Worm (Caenorhabditis elegans) whole organism, L3 larva: ENCODE measurements around the gene nhr-106.

Experiments used
- aly-2 ChIP-seq: fragments of 150-350 bp; optimal IDR thresholded peaks from 2 replicates; lab custom pipeline; 2014; ENCODE audit warnings: missing biosample characterization, missing genetic modification characterization
- ceh-16 ChIP-seq: sonication (generic microtip); optimal IDR thresholded peaks from 2 replicates; lab custom pipeline; 2017; ENCODE audit warnings: missing biosample characterization, missing genetic modification characterization
- ceh-28 ChIP-seq: fragments of 150-350 bp; optimal IDR thresholded peaks from 2 replicates; lab custom pipeline; 2014; ENCODE audit warnings: missing biosample characterization, missing genetic modification reagents, missing genetic modification characterization
- ceh-82 ChIP-seq: fragments of 150-350 bp; optimal IDR thresholded peaks from 2 replicates; lab custom pipeline; 2014; ENCODE audit warnings: missing biosample characterization, missing genetic modification characterization
- ceh-9 ChIP-seq: sonication (generic microtip); optimal IDR thresholded peaks from 2 replicates; lab custom pipeline; 2018; ENCODE audit warnings: missing biosample characterization, missing genetic modification characterization
- daf-12 ChIP-seq: fragments of 150-350 bp; optimal IDR thresholded peaks from 2 replicates; lab custom pipeline; 2014; ENCODE audit warnings: missing biosample characterization, missing genetic modification reagents, missing genetic modification characterization
- elt-2 ChIP-seq: sonication (generic microtip); optimal IDR thresholded peaks from 2 replicates; lab custom pipeline; 2016; ENCODE audit warnings: missing genetic modification reagents, mild to moderate bottlenecking, missing genetic modification characterization, missing compliant biosample characterization
- elt-3 ChIP-seq, 3 experiments: fragments of 150-350 bp in 1 of 3; sonication (generic microtip) in 2 of 3; optimal IDR thresholded peaks; 2 replicates in 2 of 3; 4 replicates in 1 of 3; lab custom pipeline; 2014 to 2017; ENCODE audit warnings: missing biosample characterization in 3 of 3, missing genetic modification characterization in 3 of 3
- eor-1 ChIP-seq, 2 experiments: fragments of 150-350 bp; optimal IDR thresholded peaks; 2 replicates each; lab custom pipeline; 2014 to 2018; ENCODE audit warnings: missing biosample characterization in 2 of 2, missing genetic modification characterization in 2 of 2
- fkh-10 ChIP-seq: sonication (generic microtip); optimal IDR thresholded peaks from 2 replicates; lab custom pipeline; 2017; ENCODE audit warnings: missing biosample characterization, missing genetic modification reagents, missing genetic modification characterization
- fkh-2 ChIP-seq: fragments of 150-350 bp; optimal IDR thresholded peaks from 2 replicates; lab custom pipeline; 2014; ENCODE audit warnings: missing biosample characterization, missing genetic modification reagents, missing genetic modification characterization
- hmg-11 ChIP-seq: sonication (generic microtip); optimal IDR thresholded peaks from 2 replicates; lab custom pipeline; 2016; ENCODE audit warnings: missing genetic modification characterization, missing compliant biosample characterization
- jun-1 ChIP-seq: fragments of 150-350 bp; optimal IDR thresholded peaks from 2 replicates; lab custom pipeline; 2014; ENCODE audit warnings: missing biosample characterization, missing genetic modification reagents, missing genetic modification characterization
- lin-15B ChIP-seq: fragments of 150-350 bp; optimal IDR thresholded peaks from 2 replicates; lab custom pipeline; 2014; ENCODE audit warnings: missing biosample characterization, missing genetic modification characterization
- lin-39 ChIP-seq: fragments of 150-350 bp; optimal IDR thresholded peaks from 2 replicates; lab custom pipeline; 2018; ENCODE audit warnings: missing biosample characterization, missing genetic modification reagents, missing genetic modification characterization
- lsy-12 ChIP-seq: sonication (generic microtip); optimal IDR thresholded peaks from 2 replicates; lab custom pipeline; 2016; ENCODE audit warnings: mild to moderate bottlenecking, missing genetic modification characterization, missing compliant biosample characterization
- mml-1 ChIP-seq: fragments of 150-350 bp; sonication (generic microtip); optimal IDR thresholded peaks from 3 replicates; lab custom pipeline; 2014; ENCODE audit warnings: missing biosample characterization, missing genetic modification characterization
- nhr-11 ChIP-seq: fragments of 150-350 bp; optimal IDR thresholded peaks from 2 replicates; lab custom pipeline; 2014; ENCODE audit warnings: missing biosample characterization, missing genetic modification characterization
- nhr-12 ChIP-seq: fragments of 150-350 bp; optimal IDR thresholded peaks from 2 replicates; lab custom pipeline; 2014; ENCODE audit warnings: missing biosample characterization, missing genetic modification characterization
- nhr-23 ChIP-seq: fragments of 150-350 bp; optimal IDR thresholded peaks from 2 replicates; lab custom pipeline; 2014; ENCODE audit warnings: missing biosample characterization, missing genetic modification reagents, missing genetic modification characterization
- nhr-237 ChIP-seq: fragments of 150-350 bp; optimal IDR thresholded peaks from 2 replicates; lab custom pipeline; 2014; ENCODE audit warnings: missing biosample characterization, missing genetic modification characterization
- nhr-25 ChIP-seq: sonication (generic microtip); optimal IDR thresholded peaks from 2 replicates; lab custom pipeline; 2017; ENCODE audit warnings: missing biosample characterization, missing genetic modification characterization
- nhr-28 ChIP-seq: fragments of 150-350 bp; optimal IDR thresholded peaks from 2 replicates; lab custom pipeline; 2014; ENCODE audit warnings: missing biosample characterization, missing genetic modification characterization
- nhr-43 ChIP-seq: sonication (generic microtip); optimal IDR thresholded peaks from 2 replicates; lab custom pipeline; 2016; ENCODE audit warnings: mild to moderate bottlenecking, missing genetic modification characterization, missing compliant biosample characterization; ENCODE audit not compliant: poor library complexity, severe bottlenecking
- nhr-67 ChIP-seq: fragments of 150-350 bp; optimal IDR thresholded peaks from 2 replicates; lab custom pipeline; 2014; ENCODE audit warnings: missing biosample characterization, missing genetic modification characterization
- nhr-76 ChIP-seq: fragments of 150-350 bp; sonication (generic microtip); optimal IDR thresholded peaks from 5 replicates; lab custom pipeline; 2014; ENCODE audit warnings: missing biosample characterization, missing genetic modification characterization
- pha-4 ChIP-seq: fragments of 150-350 bp; optimal IDR thresholded peaks from 2 replicates; lab custom pipeline; 2014; ENCODE audit warnings: missing biosample characterization, missing genetic modification reagents, missing genetic modification characterization
- pqm-1 ChIP-seq: fragments of 150-350 bp; optimal IDR thresholded peaks from 2 replicates; lab custom pipeline; 2017; ENCODE audit warnings: missing biosample characterization, missing genetic modification characterization, inconsistent platforms
- sea-2 ChIP-seq: fragments of 150-350 bp; sonication (generic microtip); optimal IDR thresholded peaks from 4 replicates; lab custom pipeline; 2014; ENCODE audit warnings: missing biosample characterization, missing genetic modification reagents, missing genetic modification characterization
- skn-1 ChIP-seq: fragments of 150-350 bp; optimal IDR thresholded peaks from 2 replicates; lab custom pipeline; 2014; ENCODE audit warnings: missing biosample characterization, missing genetic modification characterization
- snpc-4 ChIP-seq: fragments of 150-350 bp; optimal IDR thresholded peaks from 2 replicates; lab custom pipeline; 2014; ENCODE audit warnings: missing biosample characterization, missing genetic modification characterization
- unc-39 ChIP-seq: sonication (generic microtip); optimal IDR thresholded peaks from 4 replicates; lab custom pipeline; 2017; ENCODE audit warnings: missing biosample characterization, missing genetic modification characterization
- unc-62 ChIP-seq: fragments of 150-350 bp; sonication (generic microtip); optimal IDR thresholded peaks from 4 replicates; lab custom pipeline; 2014; ENCODE audit warnings: missing biosample characterization, missing genetic modification reagents, missing genetic modification characterization
- zag-1 ChIP-seq: fragments of 150-350 bp; optimal IDR thresholded peaks from 2 replicates; lab custom pipeline; 2014; ENCODE audit warnings: missing biosample characterization, missing genetic modification characterization
- ztf-11 ChIP-seq: fragments of 150-350 bp; optimal IDR thresholded peaks from 2 replicates; lab custom pipeline; 2014; ENCODE audit warnings: missing biosample characterization, missing genetic modification characterization
- ztf-4 ChIP-seq: fragments of 150-350 bp; optimal IDR thresholded peaks from 2 replicates; lab custom pipeline; 2014; ENCODE audit warnings: missing biosample characterization, missing genetic modification characterization

The nhr-106 gene

ce11 chrV:505191-505590 is 15.8 kb downstream of the nhr-106 start, which contains the start of gene srlf-19:
Gene srlf-19, plus strand, starts transcription at chrV:505491.
- TF ChIP-seq elt-2 (tag; lab: Kevin White, UChicago) (no peak), nhr-28 (tag; lab: Kevin White, UChicago) (no peak), nhr-67 (no peak), nhr-237 (tag; lab: Kevin White, UChicago) (no peak), unc-39 (tag; lab: Kevin White, UChicago) (no peak), elt-3 (tag; optimal IDR thresholded peaks at IDR 0.05; lab: Kevin White, UChicago) (no peak), unc-62 (no peak), hmg-11 (tag; lab: Kevin White, UChicago) (no peak), skn-1 (tag; lab: Kevin White, UChicago) (no peak), lin-15B (tag; lab: Kevin White, UChicago) (no peak), aly-2 (no peak), eor-1 (tag; optimal IDR thresholded peaks at IDR 0.05; lab: Kevin White, UChicago) (no peak), zag-1 (tag; lab: Kevin White, UChicago) (no peak)

ce11 chrV:512420-512819 is 23.0 kb downstream of the nhr-106 start, which contains the start of gene srh-37:
Gene srh-37, minus strand, starts transcription at chrV:512520.
- TF ChIP-seq pha-4 (tag; lab: Kevin White, UChicago) = no peak
- TF ChIP-seq ceh-82 (tag; lab: Kevin White, UChicago) = no peak
- no peak for TF ChIP-seq nhr-237 (tag; lab: Kevin White, UChicago)
- TF ChIP-seq nhr-25 (tag; lab: Kevin White, UChicago) = no peak
- no peak for TF ChIP-seq ceh-9 (tag; lab: Kevin White, UChicago)
- TF ChIP-seq unc-62 = no peak
- no peak for TF ChIP-seq ztf-4 (tag; lab: Kevin White, UChicago)
- no peak for TF ChIP-seq mml-1 (tag; lab: Kevin White, UChicago)
- no peak for TF ChIP-seq daf-12 (tag; lab: Kevin White, UChicago)
- TF ChIP-seq nhr-11 = no peak
- TF ChIP-seq ztf-11 (tag; lab: Kevin White, UChicago) = no peak
- no peak for TF ChIP-seq fkh-2 (tag; lab: Kevin White, UChicago)
- TF ChIP-seq snpc-4 (tag; lab: Kevin White, UChicago) = no peak
- no peak for TF ChIP-seq nhr-76 (tag; lab: Kevin White, UChicago)
- TF ChIP-seq ceh-16 (tag; lab: Kevin White, UChicago) = no peak

- TF ChIP-seq nhr-23 (tag; lab: Kevin White, UChicago) (no peak), elt-2 (tag; lab: Kevin White, UChicago) (peak; percentile 13)
Measured at ce11 chrV:519445-519844, 30.0 kb downstream of the nhr-106 start, which contains the start of gene nhr-210. Gene nhr-210, minus strand, starts transcription at chrV:519545.

- no peak for TF ChIP-seq jun-1 (tag; lab: Kevin White, UChicago)
- TF ChIP-seq nhr-43 (tag; lab: Kevin White, UChicago) = no peak
- TF ChIP-seq fkh-2 (tag; lab: Kevin White, UChicago) = no peak
- TF ChIP-seq ceh-28 (tag; lab: Kevin White, UChicago) = no peak
- no peak for TF ChIP-seq eor-1 (tag; optimal IDR thresholded peaks at IDR 0.05; lab: Kevin White, UChicago)
Measured at ce11 chrV:521517-521916, 32.1 kb downstream of the nhr-106 start, which contains the start of gene srw-107. Gene srw-107, minus strand, starts transcription at chrV:521617.

ce11 chrV:524058-524457 is 34.6 kb downstream of the nhr-106 start, which contains the start of gene lipl-3:
Gene lipl-3, minus strand, starts transcription at chrV:524218.
- TF ChIP-seq ztf-11 (tag; lab: Kevin White, UChicago) (no peak), pqm-1 (tag; lab: Kevin White, UChicago) (peak; percentile 53), nhr-25 (tag; lab: Kevin White, UChicago) (no peak), elt-2 (tag; lab: Kevin White, UChicago) (peak; percentile 43), pha-4 (tag; lab: Kevin White, UChicago) (no peak)

ce11 chrV:525040-525439 is 35.6 kb downstream of the nhr-106 start, which contains the start of gene R11G11.16:
Gene R11G11.16, minus strand, starts transcription at chrV:525140.
- TF ChIP-seq lin-39 (tag; lab: Kevin White, UChicago) (no peak), unc-62 (no peak), ztf-4 (tag; lab: Kevin White, UChicago) (no peak), nhr-12 (no peak), sea-2 (no peak), fkh-10 (GFP tag; lab: Kevin White, UChicago) (no peak), fkh-2 (tag; lab: Kevin White, UChicago) (no peak), mml-1 (tag; lab: Kevin White, UChicago) (no peak), nhr-23 (tag; lab: Kevin White, UChicago) (no peak), lin-15B (tag; lab: Kevin White, UChicago) (no peak), pha-4 (tag; lab: Kevin White, UChicago) (no peak), ztf-11 (tag; lab: Kevin White, UChicago) (no peak), lsy-12 (tag; lab: Kevin White, UChicago) (no peak)
